Worm (Caenorhabditis elegans): ENCODE measurements around the gene mam-2.

DNA sequence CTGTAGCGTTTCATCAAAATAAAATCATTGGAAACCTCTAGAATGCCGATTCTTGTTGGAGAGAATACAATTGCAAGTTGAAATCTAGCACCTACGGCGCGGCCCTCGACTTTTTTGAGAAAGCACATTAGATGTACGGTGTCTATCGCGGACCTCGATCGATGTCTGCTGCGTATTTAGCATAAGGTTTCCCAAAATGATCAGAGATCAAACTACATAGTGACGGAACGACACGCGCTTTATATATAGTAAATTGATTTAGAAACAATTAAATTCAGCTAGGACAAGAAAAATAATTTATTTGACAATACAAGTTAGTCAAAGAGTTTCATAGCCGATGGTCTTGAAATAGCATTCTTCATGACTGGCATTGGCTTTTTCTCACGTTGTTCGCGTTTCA lies 43.1 kb downstream of the mam-2 start:
- no peak for TF ChIP-seq cog-1 (tag; optimal IDR thresholded peaks at IDR 0.05)
- no peak for TF ChIP-seq flt-1 (GFP tag; IDR thresholded peaks at IDR 0.05)

Data from whole organism, midembryonic.